Fruit fly (Drosophila melanogaster) Kc167 (cell line): Measurements from ENCODE around the gene nAChRalpha6.

ENCODE experiments used
- Myc ChIP-seq: fragments of >200 bp; optimal IDR thresholded peaks from 2 replicates; lab custom pipeline; 2017; ENCODE audit warnings: missing external identifiers
- Sin3A ChIP-seq: fragments of >200 bp; optimal IDR thresholded peaks from 2 replicates; lab custom pipeline; 2018; ENCODE audit warnings: missing external identifiers
- h ChIP-seq: fragments of >200 bp; optimal IDR thresholded peaks from 3 replicates; lab custom pipeline; 2018; ENCODE audit warnings: missing external identifiers
- insv ChIP-seq: fragments of >200 bp; optimal IDR thresholded peaks from 3 replicates; lab custom pipeline; 2018; ENCODE audit warnings: missing external identifiers
- psq ChIP-seq: fragments of >200 bp; optimal IDR thresholded peaks from 2 replicates; lab custom pipeline; 2017; ENCODE audit warnings: missing external identifiers
- ttk ChIP-seq: sonication (Bioruptor generic); optimal IDR thresholded peaks from 2 replicates; lab custom pipeline; 2017; ENCODE audit warnings: missing external identifiers

Gene nAChRalpha6

DNA sequence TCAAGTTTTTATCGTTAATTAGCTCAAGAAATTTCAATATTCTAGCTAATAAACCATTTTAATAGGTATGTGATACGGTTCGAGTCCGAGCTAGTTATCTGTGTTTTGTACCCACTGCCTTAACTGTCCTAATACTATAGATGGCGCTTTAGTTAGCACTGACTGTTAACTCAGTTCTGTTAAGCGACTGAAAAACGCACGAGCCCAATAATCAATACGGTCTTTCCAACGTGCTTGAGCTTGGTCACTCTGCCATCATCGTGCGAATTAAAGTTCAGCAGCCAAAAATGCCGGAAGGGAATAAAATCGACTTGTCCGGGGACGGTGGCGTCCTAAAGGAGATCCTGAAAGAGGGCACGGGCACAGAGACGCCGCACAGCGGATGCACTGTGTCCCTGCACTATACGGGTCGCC, 1.8 kb upstream of the nAChRalpha6 start, which contains the start of gene Fkbp59:
TSS of gene Fkbp59 (plus strand) at position 150 of the 414 bp plus-strand sequence.
- TF ChIP-seq psq (lab: Kevin White, UChicago): no peak

DNA sequence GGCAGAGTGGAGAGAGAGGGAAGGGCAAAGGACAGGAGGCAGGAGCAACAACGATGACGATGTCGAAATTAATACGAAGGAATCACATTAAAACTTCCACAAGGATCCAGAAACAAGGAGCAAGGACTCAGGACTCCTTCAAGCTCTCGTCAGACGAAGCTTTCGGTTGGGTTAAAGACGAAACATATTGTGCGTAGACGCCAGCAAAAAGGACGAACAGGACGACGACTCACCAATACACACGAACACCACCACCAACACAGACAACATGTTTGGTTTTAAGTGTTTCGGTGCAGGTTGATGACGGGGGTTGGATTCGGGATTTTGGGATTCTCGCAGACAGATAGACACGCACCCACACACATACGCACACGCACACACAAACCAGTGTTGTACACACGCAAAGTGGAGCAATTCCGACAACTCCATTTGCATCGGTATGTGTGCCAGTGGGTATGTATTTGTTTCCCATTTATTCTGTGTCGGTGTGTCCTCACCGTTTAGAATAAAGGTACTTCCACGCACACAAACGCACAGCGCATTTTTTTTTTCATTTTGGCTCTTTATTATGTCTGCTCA, 3.6 kb downstream of the nAChRalpha6 start:
- TF ChIP-seq Myc (lab: Kevin White, UChicago) (no peak), psq (lab: Kevin White, UChicago) (no peak), insv (no peak), ttk (lab: Kevin White, UChicago) (no peak), h (no peak), Sin3A (no peak)

DNA sequence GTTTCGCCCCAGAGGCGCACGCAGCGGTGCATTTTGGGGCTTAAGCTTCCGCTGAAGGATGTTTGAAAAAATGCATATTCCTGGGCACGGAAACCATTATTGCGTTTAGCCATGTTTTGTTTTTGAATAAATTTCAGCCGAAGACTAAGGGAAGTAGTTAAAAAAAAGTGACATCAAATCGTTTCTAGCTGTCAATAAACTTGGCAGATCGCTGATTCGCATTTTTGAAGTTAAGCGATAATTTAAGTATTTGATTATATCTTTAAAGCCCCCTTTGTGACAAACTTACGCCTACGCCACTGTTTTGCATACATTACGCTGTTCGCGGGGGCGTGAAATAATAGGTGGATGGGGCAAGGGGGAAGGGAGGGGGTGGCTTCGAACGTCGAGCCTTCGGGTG, 21.7 kb downstream of the nAChRalpha6 start:
- TF ChIP-seq Sin3A (no peak), insv (no peak), ttk (lab: Kevin White, UChicago) (no peak)

DNA sequence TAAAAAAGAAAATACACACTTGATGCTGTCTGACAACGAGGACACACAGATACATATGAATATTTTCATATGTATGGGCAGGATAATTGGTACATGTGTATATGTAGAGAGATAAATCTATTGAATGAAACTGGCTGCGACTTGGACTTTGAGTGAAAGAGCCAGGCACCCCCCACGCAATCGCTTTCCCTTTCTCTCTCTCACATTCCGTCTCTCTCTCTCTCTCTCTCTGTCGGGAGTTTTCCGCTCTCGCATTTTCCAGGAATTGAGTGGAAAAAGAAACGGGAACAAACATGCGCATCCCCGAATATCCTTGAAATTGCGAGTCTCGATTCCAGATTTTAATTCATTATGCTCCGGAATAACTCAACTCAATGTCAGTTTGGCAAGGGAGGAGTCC, 22.6 kb downstream of the nAChRalpha6 start:
- TF ChIP-seq ttk (lab: Kevin White, UChicago) (no peak), psq (lab: Kevin White, UChicago) (no peak), Myc (lab: Kevin White, UChicago) (no peak), insv (no peak), h (no peak), Sin3A (no peak)

DNA sequence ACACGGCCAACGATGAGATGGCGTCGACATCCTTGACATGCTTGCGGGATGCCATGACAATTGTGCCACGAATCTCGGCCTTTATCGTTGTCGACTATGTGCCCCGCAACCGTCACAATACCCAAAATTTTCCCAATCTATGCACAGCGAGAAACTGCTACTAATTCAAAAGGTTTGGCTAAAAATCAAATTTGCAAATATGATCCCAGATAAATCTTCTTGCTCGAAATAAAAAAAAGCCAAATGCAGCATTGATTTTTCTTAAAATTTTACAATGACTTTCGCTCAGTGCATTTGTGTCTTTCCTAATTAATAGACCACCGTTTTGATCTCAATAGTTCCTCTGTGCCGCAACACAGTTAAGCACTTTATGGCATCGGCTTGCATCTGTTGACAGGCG, 23.1 kb downstream of the nAChRalpha6 start:
- TF ChIP-seq Myc (lab: Kevin White, UChicago) (no peak), insv (no peak), psq (lab: Kevin White, UChicago) (no peak), ttk (lab: Kevin White, UChicago) (no peak), h (no peak)

DNA sequence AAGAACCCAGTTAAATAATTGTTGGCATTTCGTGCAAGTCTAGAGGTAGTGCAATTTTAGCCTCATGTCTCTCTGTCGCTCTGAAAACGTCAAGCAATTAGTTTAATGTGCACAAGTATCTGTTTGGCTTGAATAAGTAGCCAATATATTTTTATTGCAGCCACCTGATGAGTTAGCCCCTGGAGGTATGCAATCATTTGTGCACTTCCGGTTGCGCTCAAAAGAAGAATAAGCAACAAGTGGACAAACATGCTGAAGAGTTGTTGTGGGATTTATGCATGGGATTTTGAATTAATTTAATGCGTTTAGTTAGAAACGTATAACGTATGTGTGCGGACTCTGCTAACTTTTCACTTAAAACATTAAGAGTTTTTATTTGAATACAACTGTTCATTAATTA, 35.3 kb downstream of the nAChRalpha6 start:
- no peak for TF ChIP-seq h
- no peak for TF ChIP-seq Myc (lab: Kevin White, UChicago)
- TF ChIP-seq insv: no peak
- no peak for TF ChIP-seq Sin3A
- TF ChIP-seq ttk (lab: Kevin White, UChicago): no peak
- TF ChIP-seq psq (lab: Kevin White, UChicago): no peak

DNA sequence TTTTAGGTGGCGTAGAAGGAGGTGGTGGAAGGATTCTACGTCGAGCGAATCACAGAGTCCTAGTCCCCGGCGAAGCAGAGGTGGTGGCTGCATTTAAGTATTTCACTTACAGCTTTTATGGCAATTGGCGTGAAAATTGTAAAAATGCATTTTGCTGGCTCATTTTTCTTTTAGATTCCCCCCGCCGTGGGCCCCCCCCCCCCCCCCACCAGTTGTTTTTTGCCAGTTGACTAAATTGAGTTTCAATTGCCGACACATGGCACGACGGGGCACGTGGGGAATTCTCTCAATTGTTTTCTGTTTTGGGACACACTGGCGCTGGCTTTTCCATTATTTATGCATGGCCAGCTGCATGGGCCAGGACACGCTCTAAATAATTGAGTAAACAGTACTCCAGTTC, 49.3 kb downstream of the nAChRalpha6 start:
- TF ChIP-seq Sin3A: no peak
- no peak for TF ChIP-seq insv
- no peak for TF ChIP-seq ttk (lab: Kevin White, UChicago)
- TF ChIP-seq Myc (lab: Kevin White, UChicago): no peak
- TF ChIP-seq psq (lab: Kevin White, UChicago): no peak
- no peak for TF ChIP-seq h

DNA sequence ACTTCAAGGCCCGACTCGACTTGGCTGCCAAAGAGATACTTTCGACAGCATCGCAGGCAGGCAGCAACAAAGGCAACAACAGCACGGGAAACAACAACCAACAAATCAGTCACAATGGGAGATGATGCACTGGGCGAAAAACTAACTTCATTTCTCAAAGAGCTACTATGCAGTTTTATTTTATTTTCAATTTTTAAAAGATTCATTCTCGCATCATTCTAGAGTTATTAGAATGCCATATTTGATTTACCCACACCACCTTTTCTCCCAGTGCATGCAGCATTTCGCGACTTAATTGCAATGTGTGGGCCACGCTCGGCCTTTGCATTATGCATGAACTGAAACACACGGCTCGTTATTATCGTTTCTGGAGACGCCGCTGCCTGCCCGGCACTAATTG, 57.2 kb downstream of the nAChRalpha6 start:
- no peak for TF ChIP-seq Sin3A
- no peak for TF ChIP-seq Myc (lab: Kevin White, UChicago)
- TF ChIP-seq h: no peak
- TF ChIP-seq insv: no peak
- no peak for TF ChIP-seq ttk (lab: Kevin White, UChicago)
- no peak for TF ChIP-seq psq (lab: Kevin White, UChicago)

DNA sequence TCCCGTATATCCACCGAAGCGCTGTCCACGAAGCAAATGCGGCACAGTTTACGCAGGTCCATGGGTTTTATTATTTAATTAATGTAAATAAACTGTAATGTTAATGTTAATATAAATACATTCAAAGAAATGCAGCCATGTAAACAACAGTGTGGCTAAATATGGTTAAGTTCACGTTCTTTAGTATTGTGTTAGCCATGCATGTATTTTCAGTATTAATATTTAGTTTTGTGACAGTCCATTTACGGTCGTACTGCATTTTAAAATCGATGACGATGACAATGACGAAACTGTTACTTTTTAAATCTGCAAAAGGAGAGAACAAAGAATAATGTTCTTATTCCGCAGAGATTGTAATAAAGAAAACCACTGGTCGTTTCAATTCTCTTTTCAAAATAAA, 93.1 kb downstream of the nAChRalpha6 start, which contains the start of gene CG13123:
TSS of gene CG13123 (minus strand) at position 163 of the 400 bp plus-strand sequence.
- no peak for TF ChIP-seq h
- TF ChIP-seq Myc (lab: Kevin White, UChicago): no peak
- no peak for TF ChIP-seq ttk (lab: Kevin White, UChicago)
- no peak for TF ChIP-seq insv
- no peak for TF ChIP-seq Sin3A
- TF ChIP-seq psq (lab: Kevin White, UChicago): no peak

DNA sequence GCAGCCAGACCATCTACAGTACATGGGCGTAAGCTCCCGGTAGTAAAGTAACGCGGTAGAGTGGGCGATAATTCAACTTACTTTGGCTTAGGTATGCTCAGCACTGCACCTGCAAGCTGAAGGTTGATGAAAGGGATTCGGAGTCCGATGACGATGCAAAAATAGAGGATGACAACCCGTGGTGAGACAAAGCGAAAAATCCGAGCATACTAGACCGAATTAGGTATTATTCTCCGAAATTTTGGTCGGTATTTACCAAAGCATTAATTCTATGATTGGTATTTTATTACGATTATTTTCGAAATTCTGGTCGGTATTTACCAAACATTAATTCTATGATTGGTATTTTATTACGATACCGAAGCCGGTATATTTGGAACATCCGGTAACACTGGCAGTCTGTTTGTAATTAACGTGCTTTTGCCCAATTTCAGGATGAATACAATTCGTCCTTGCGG, 95.5 kb downstream of the nAChRalpha6 start, which contains the start of gene CG4036:
TSS of gene CG4036 (plus strand) at position 348 of the 458 bp plus-strand sequence.
- TF ChIP-seq insv (no peak), Myc (lab: Kevin White, UChicago) (no peak), h (no peak), ttk (lab: Kevin White, UChicago) (no peak), psq (lab: Kevin White, UChicago) (no peak), Sin3A (no peak)

DNA sequence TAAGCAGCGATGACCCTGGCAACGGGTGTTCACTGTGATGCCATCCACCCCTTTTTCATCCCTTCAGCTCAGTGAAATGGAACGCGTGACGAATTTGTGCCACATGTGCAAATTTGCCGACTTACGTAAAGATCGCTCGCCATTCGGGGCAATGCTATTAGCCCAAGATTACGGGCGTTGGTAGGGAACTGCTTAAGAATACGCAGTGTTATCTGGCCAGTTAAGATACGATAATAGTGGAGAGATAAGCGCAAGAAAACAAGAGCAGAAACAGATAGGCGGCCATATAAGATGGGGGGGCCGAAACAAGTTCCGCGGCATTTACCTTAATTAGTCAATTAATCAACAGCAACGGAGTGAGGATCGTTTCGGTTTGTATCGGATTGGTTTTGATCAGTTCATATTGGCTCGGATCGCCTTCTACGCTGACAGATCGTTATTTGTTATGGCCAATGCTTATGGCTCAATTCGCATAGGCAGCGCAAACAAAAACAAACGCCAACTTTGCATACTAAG, 100.1 kb downstream of the nAChRalpha6 start:
- TF ChIP-seq psq (lab: Kevin White, UChicago): no peak
- TF ChIP-seq Sin3A: no peak
- no peak for TF ChIP-seq h
- TF ChIP-seq ttk (lab: Kevin White, UChicago): no peak
- TF ChIP-seq insv: no peak
- no peak for TF ChIP-seq Myc (lab: Kevin White, UChicago)

DNA sequence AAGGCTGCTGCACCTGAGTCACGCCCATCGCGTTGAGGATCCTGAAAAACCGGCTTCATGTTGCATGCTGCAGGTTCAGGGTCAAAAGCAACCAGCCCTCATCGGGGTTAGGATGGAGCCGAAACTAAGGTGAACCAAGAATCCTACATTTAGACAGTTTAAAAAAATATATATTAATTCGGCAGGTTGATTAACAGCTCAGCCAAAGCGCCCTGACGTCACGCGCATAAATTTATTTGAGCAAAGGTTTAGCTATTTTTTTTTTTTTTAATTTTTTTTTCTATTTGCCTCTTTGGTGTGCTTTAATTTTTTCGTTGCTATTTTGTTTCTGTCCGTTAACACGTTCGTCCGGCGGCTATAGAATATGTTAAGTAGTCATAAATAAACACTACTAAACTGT, 101.6 kb downstream of the nAChRalpha6 start:
- TF ChIP-seq insv: no peak
- no peak for TF ChIP-seq Myc (lab: Kevin White, UChicago)
- no peak for TF ChIP-seq Sin3A
- TF ChIP-seq h: no peak
- TF ChIP-seq psq (lab: Kevin White, UChicago): no peak
- TF ChIP-seq ttk (lab: Kevin White, UChicago): no peak

DNA sequence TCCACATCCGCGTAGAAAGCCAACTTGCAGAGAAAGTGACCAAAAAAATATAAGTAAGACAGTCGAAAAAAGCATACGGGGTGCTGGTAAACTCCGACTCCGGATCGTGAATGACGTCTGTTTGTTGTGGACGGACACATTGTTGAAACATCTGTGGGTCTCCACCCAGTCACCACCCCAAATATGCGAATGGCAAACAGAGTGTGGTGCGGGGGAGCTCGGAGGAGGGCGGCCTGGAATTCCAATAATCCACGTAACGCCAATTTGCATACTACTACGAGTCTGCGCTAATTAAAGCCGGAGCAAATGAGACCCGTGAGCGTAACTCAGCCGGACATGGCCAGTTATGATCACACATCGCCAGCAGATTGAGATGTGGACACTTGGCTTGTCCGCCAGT, 102.9 kb downstream of the nAChRalpha6 start:
- TF ChIP-seq ttk (lab: Kevin White, UChicago): no peak
- TF ChIP-seq insv: no peak
- TF ChIP-seq Sin3A: no peak
- no peak for TF ChIP-seq psq (lab: Kevin White, UChicago)
- TF ChIP-seq Myc (lab: Kevin White, UChicago): no peak
- TF ChIP-seq h: no peak
